Fruit fly (Drosophila melanogaster): ENCODE measurements around the gene Polr3H.

- no peak for TF ChIP-seq CG34367 (tag; optimal IDR thresholded peaks at IDR 0.05)
- no peak for TF ChIP-seq EcR (GFP tag; optimal IDR thresholded peaks at IDR 0.05)
- TF ChIP-seq CG4496 (GFP tag; IDR thresholded peaks at IDR 0.05), result no peak
- no peak for TF ChIP-seq CG14655 (GFP tag; optimal IDR thresholded peaks at IDR 0.05)
- no peak for TF ChIP-seq CG17806 (tag; optimal IDR thresholded peaks at IDR 0.05)
- no peak for TF ChIP-seq CG8159 (tag; optimal IDR thresholded peaks at IDR 0.05)
- no peak for TF ChIP-seq Pif1A (GFP tag; optimal IDR thresholded peaks at IDR 0.05)
- TF ChIP-seq CG8301 (tag; optimal IDR thresholded peaks at IDR 0.05), result no peak
- TF ChIP-seq D1 (tag; optimal IDR thresholded peaks at IDR 0.05), result no peak
- TF ChIP-seq Pif1B (GFP tag; optimal IDR thresholded peaks at IDR 0.05), result no peak
These were observed 2.6 kb upstream of the Polr3H start, which contains the start of gene CG6071 for dm6 chr3L:11645933-11646332.
